Worm (Caenorhabditis elegans): ENCODE measurements around the gene T21C12.8.
A peak's percentile ranks its signal among the peaks of the same experiment; 100 is the strongest.

DNA sequence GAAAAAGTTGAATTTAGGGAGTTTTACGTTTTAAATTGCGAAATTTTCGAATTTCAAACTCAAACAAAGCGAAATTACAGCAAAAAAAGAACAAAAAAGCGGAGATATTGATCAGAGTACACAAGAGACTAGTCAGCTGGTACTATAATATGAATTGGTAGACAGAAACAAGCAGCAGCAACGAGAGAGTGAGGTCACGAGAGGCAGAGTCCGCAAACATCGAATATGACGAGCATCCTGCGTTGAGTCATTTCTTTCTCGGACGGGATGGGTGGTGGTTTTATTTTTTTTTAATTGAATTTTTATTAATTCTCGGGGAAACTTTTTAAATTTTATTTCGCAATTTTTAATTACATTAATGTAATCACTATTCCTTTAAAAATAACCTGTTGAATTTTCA, 46.9 kb upstream of the T21C12.8 start:
- no peak for TF ChIP-seq nhr-237 (tag; optimal IDR thresholded peaks at IDR 0.05)
- TF ChIP-seq nhr-23 (tag; optimal IDR thresholded peaks at IDR 0.05) = peak; percentile 72
- peak; percentile 93 for TF ChIP-seq pha-4 (tag; optimal IDR thresholded peaks at IDR 0.05)
- TF ChIP-seq skn-1 (tag; optimal IDR thresholded peaks at IDR 0.05) = no peak

All from whole organism, L3 larva.